Fruit fly (Drosophila melanogaster) S2 (cell line): ENCODE data around the gene mahe.

Experiments used
- CG8478 ChIP-seq: fragments of >200 bp; optimal IDR thresholded peaks from 2 replicates; lab custom pipeline; 2018
- CTCF ChIP-seq, 2 experiments: fragments of >200 bp; optimal IDR thresholded peaks; 2 replicates each; lab custom pipeline; 2018

The mahe gene

DNA sequence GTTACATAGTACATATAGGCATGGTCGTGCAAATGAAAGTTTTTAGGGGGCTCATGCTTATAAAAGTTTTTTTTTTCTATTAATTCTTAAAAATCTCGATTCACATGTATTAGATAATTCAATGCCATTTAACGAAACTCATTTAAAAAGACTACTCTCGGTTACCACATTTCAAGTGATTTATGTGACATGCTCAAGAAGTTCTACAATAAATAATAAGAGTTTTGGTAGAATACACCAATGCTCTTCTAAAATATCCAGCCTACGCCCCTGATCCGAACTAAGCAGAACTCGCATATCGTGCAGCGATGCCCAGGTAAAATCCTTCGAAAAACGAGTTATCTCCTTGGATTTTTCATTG, 38.7 kb downstream of the mahe start:
- TF ChIP-seq CG8478 (lab: Kevin White, UChicago) (no peak), CTCF (optimal IDR thresholded peaks at IDR 0.05; lab: Kevin White, UChicago) (no peak)

DNA sequence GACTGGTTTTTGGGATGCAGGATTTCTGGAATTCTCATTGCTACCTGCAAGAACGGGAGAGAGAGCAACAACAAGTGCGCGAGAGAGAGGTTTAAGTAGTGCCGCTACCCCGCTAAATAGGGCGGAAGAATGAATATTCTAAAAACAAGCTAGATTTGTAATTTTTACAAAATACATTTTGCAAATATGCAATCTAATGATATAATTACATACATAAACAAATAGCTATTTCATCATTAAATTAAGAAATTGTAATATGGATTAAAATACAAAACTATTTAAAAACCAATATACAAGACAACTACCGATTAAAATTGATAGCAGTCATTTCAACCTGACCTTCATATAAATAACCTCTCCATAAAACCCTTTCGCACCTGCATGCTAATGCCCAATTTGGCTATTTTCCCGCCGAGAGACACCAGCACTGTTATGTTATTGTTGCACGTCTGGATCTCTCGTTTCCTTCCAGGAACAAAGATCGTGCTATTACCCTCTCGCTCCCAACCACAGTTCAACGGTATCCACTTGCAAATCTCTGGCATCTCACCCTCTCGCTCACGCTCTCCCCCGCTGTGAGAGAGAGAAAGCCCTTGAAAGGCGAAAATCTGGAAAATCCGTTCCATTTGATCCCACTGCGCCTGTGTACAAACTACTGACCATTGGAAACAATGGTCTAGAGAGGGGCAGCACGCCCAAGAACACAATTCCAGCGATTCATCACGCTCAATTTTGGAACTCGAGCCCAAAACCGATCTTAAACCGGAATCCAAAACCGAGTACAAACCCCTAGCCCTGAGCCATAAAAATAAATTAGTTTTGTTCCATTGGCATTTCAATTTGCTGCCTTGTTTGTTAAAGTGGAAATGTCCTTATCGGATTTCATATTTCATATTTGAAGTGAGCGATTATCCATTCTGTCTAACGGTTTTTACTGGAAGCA, 39.3 kb downstream of the mahe start, which contains the start of gene Nek2:
Gene Nek2, minus strand, starts transcription at position 51 of the 943 bp plus-strand sequence.
- TF ChIP-seq CG8478 (lab: Kevin White, UChicago): no peak
- TF ChIP-seq CTCF (optimal IDR thresholded peaks at IDR 0.05; lab: Kevin White, UChicago): no peak

dm6 chrX:7888386-7889024, 42.7 kb downstream of the mahe start, which contains the start of gene Acat1:
Gene Acat1 (minus strand): TSS chrX:7888785.
- TF ChIP-seq CG8478 (lab: Kevin White, UChicago): no peak
- TF ChIP-seq CTCF (optimal IDR thresholded peaks at IDR 0.05; lab: Kevin White, UChicago): no peak

DNA sequence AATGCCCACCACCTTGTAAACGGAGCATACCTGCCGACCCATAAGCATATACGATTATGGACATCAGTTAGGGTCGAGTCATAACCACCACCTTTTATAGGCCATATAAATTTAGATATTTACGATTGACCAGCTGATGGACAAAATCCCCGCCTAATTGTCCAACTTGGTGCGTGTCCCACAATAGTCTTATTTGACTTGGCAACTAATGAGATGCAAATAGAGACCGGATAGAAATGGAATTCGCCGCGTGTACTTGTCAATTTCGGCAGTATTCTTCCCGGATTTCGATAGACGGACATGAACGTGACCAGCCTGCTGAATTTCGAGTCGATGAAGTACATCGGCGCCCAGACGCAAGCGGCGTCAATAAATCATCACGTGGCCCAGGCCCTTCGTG, 46.8 kb downstream of the mahe start, which contains the start of gene Ir7g:
Gene Ir7g, plus strand, starts transcription at position 301 of the 400 bp plus-strand sequence.
- TF ChIP-seq CG8478 (lab: Kevin White, UChicago) (no peak), CTCF (optimal IDR thresholded peaks at IDR 0.05; lab: Kevin White, UChicago) (no peak)

DNA sequence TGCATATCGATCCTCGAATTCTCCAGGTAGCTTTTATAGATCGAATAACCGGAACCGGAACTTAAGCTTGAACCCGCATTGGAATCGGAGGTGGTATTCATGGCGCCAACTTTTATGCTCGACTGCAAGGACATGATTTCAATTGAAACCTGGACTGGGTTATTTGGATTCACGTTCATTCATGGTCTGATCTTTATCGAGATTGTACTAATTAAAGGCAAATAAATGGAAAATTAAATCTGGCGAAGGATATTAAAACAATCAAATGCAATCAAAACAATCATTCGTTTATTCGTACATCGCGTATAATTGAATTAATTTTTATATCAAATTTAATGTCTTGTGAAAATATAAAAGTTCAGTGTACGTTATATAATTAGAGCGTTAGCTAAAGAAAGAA, 47.3 kb downstream of the mahe start, which contains the start of gene Ir7f:
Gene Ir7f, minus strand, starts transcription at position 101 of the 400 bp plus-strand sequence.
- TF ChIP-seq CTCF (optimal IDR thresholded peaks at IDR 0.05; lab: Kevin White, UChicago): no peak
- no peak for TF ChIP-seq CG8478 (lab: Kevin White, UChicago)

- no peak for TF ChIP-seq CG8478 (lab: Kevin White, UChicago)
- no peak for TF ChIP-seq CTCF (optimal IDR thresholded peaks at IDR 0.05; lab: Kevin White, UChicago)
Measured at dm6 chrX:7881579-7881978, 49.6 kb downstream of the mahe start, which contains the start of gene Ir7e. Gene Ir7e (minus strand): TSS chrX:7881679.

DNA sequence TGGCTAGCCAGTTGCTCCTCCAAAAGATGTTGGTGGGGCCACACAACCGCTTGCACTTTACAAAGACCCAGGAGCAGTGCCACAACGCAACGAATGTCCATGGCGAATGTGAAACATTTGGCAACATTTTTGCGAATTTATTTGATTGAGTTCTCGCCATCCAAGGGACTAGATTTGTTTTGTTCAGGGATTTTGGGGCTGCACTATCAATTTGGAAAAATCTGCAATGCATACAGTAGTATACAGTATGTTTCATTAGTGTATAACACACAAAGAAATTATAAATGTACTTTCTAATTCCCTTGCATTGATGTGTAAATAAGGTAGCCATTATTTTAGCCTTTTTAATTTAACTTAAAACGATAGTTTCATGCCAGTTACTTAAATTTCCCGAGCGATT, 52.4 kb downstream of the mahe start, which contains the start of gene Ir7d:
Gene Ir7d, minus strand, starts transcription at position 101 of the 400 bp plus-strand sequence.
- no peak for TF ChIP-seq CTCF (optimal IDR thresholded peaks at IDR 0.05; lab: Kevin White, UChicago)
- no peak for TF ChIP-seq CG8478 (lab: Kevin White, UChicago)

DNA sequence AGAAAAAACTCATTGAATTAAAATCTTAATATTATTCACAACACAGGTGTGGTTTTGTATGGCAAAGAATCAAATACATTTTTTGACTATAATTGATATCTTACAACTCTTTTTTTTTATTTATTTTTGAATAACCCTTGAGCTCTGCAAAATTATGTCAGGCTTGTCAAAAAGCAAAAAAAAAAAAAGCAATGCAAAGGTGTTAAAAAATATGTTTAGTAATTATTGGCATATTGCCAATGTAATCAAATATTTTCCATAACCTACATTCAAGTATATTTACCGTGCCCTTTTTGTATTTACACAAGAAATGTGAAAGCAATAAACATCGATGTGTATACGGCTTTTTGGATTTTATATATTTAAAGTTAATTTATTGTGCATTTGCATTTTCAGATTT, 57.1 kb downstream of the mahe start, which contains the start of gene Ir7c:
Gene Ir7c, plus strand, starts transcription at position 301 of the 400 bp plus-strand sequence.
- no peak for TF ChIP-seq CG8478 (lab: Kevin White, UChicago)
- no peak for TF ChIP-seq CTCF (optimal IDR thresholded peaks at IDR 0.05; lab: Kevin White, UChicago)

- no peak for TF ChIP-seq CTCF (optimal IDR thresholded peaks at IDR 0.05; lab: Kevin White, UChicago)
- no peak for TF ChIP-seq CG8478 (lab: Kevin White, UChicago)
Measured at dm6 chrX:7873172-7873930, 57.8 kb downstream of the mahe start, which contains the start of gene dec. Gene dec (minus strand): TSS chrX:7873222.
